Worm (Caenorhabditis elegans) whole organism, midembryonic: ENCODE results near the gene nhr-198.
A peak's percentile ranks its signal among the peaks of the same experiment; 100 is the strongest.

Source experiments
- cog-1 ChIP-seq: sonication (generic microtip); optimal IDR thresholded peaks from 2 replicates; lab custom pipeline; 2016; ENCODE audit warnings: missing genetic modification characterization, missing compliant biosample characterization
- klf-2 ChIP-seq: fragments of 200-800 bp; sonication (Bioruptor generic); conservative IDR thresholded peaks from 2 replicates; pipeline ENCODE4 v1.3.6; 2022; ENCODE audit warnings: missing genetic modification reagents, missing genetic modification characterization, missing compliant biosample characterization
- ref-1 ChIP-seq: fragments of 200-800 bp; sonication (Bioruptor generic); conservative IDR thresholded peaks from 2 replicates; pipeline ENCODE4 v1.3.6; 2022; ENCODE audit warnings: missing genetic modification reagents, missing genetic modification characterization, missing compliant biosample characterization
- tab-1 ChIP-seq: fragments of 200-800 bp; sonication (Bioruptor generic); IDR thresholded peaks from 2 replicates; pipeline ENCODE4 v1.3.6; 2022; ENCODE audit warnings: missing genetic modification characterization, missing compliant biosample characterization
- ztf-29 ChIP-seq: fragments of 200-800 bp; sonication (Bioruptor generic); IDR thresholded peaks from 2 replicates; pipeline ENCODE4 v1.3.6; 2022; ENCODE audit warnings: missing genetic modification reagents, missing genetic modification characterization, missing compliant biosample characterization

- TF ChIP-seq ref-1 (GFP tag; lab: Robert Waterston, UW) (no peak), ztf-29 (GFP tag; lab: Robert Waterston, UW) (no peak), tab-1 (GFP tag; lab: Robert Waterston, UW) (0 out of 2 replicates have a peak, but pooled peaks have one; percentile 22), klf-2 (GFP tag; lab: Robert Waterston, UW) (no peak), cog-1 (tag; lab: Kevin White, UChicago) (no peak)
These were observed 18.9 kb upstream of the nhr-198 start for ce11 chrV:15674899-15675298.
